Worm (Caenorhabditis elegans): Measurements from ENCODE around the gene prx-2.

Gene prx-2

DNA sequence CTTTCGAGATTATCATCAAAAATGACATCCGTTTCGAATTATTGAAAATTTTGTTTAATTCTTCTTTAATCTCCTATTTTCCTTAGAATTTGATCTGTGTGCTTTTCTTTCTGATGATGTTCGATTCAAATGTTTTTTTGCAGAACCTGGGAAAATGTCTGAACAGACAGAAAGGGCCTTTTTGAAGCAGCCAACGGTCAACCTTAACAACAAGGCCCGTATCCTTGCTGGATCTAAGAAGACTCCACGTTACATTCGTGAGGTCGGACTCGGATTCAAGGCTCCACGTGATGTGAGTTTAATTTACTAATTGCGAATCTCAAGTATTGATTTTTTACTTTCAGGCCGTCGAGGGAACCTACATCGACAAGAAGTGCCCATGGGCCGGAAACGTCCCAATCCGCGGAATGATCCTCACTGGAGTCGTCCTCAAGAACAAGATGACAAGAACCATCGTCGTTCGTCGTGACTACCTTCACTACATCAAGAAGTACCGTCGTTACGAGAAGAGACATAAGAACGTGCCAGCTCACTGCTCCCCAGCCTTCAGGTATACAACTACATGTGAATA is 41.3 kb upstream of the prx-2 start, which contains the start of gene rps-11:
rps-11 (plus strand) TSS at position 144 of the 571 bp plus-strand sequence.
- TF ChIP-seq drap-1 (GFP tag; optimal IDR thresholded peaks at IDR 0.05) (no peak), flh-1 (GFP tag; optimal IDR thresholded peaks at IDR 0.05) (no peak), mls-2 (tag; optimal IDR thresholded peaks at IDR 0.05) (no peak), sptf-1 (tag; optimal IDR thresholded peaks at IDR 0.05) (no peak), blmp-1 (tag; optimal IDR thresholded peaks at IDR 0.05) (no peak), hlh-1 (tag; optimal IDR thresholded peaks at IDR 0.05) (no peak), nhr-2 (tag; optimal IDR thresholded peaks at IDR 0.05) (no peak), nhr-237 (tag; optimal IDR thresholded peaks at IDR 0.05) (no peak), unc-62 (GFP tag; optimal IDR thresholded peaks at IDR 0.05) (no peak), ham-2 (GFP tag; optimal IDR thresholded peaks at IDR 0.05) (no peak), cnd-1 (tag; optimal IDR thresholded peaks at IDR 0.05) (no peak), ceh-43 (GFP tag; optimal IDR thresholded peaks at IDR 0.05) (no peak), sem-2 (GFP tag; optimal IDR thresholded peaks at IDR 0.05) (no peak), nhr-28 (tag; optimal IDR thresholded peaks at IDR 0.05) (no peak), lsy-2 (tag; optimal IDR thresholded peaks at IDR 0.05) (no peak), unc-120 (tag; optimal IDR thresholded peaks at IDR 0.05; ENCODE audit: poor library complexity, severe bottlenecking) (no peak), mep-1 (tag; optimal IDR thresholded peaks at IDR 0.05) (no peak), lin-32 (GFP tag; optimal IDR thresholded peaks at IDR 0.05) (no peak)

DNA sequence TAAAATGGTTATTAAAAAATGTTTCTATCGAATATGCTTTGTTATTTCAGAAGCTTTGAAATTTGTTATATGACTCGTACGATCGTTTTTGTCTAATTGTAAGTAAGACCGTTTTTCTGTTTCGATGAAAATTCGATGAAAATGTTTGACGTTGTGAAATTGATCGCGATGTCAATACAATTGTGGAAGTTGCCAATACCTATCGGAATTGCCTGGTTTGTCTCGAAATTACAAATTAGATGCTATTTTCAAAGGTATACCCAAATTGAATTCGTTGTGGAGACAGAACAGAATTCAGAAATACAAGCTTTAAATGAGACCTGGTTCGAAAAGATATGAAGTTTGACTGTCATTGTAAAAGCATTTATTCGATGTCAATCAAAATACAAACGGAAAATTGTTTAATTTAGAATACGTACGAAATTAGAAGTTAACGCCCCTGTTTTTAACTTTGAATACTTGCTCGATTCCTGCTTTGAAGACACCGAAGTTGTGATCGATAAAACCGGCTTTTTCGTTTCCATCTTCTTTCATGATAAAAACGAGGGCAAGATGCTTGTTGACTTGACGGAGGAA is 40.6 kb upstream of the prx-2 start:
- no peak for TF ChIP-seq unc-62 (GFP tag; optimal IDR thresholded peaks at IDR 0.05)
- TF ChIP-seq elt-3 (tag; optimal IDR thresholded peaks at IDR 0.05) = no peak
- no peak for TF ChIP-seq elt-1 (tag; optimal IDR thresholded peaks at IDR 0.05; ENCODE audit: borderline replicate concordance, insufficient read depth)
- no peak for TF ChIP-seq mls-2 (tag; optimal IDR thresholded peaks at IDR 0.05)
- no peak for TF ChIP-seq cnd-1 (tag; optimal IDR thresholded peaks at IDR 0.05)
- TF ChIP-seq flh-1 (GFP tag; optimal IDR thresholded peaks at IDR 0.05) = no peak
- TF ChIP-seq lsy-2 (tag; optimal IDR thresholded peaks at IDR 0.05) = no peak
- no peak for TF ChIP-seq nhr-2 (tag; optimal IDR thresholded peaks at IDR 0.05)
- no peak for TF ChIP-seq ztf-11 (tag; optimal IDR thresholded peaks at IDR 0.05)
- no peak for TF ChIP-seq tbx-8 (GFP tag; optimal IDR thresholded peaks at IDR 0.05)
- no peak for TF ChIP-seq sem-2 (GFP tag; optimal IDR thresholded peaks at IDR 0.05)
- TF ChIP-seq nhr-12 (tag; optimal IDR thresholded peaks at IDR 0.05) = no peak
- no peak for TF ChIP-seq nhr-76 (tag; optimal IDR thresholded peaks at IDR 0.05)
- no peak for TF ChIP-seq ces-1 (GFP tag; optimal IDR thresholded peaks at IDR 0.05)
- no peak for TF ChIP-seq lin-13 (tag; optimal IDR thresholded peaks at IDR 0.05)
- TF ChIP-seq sptf-1 (tag; optimal IDR thresholded peaks at IDR 0.05) = no peak
- TF ChIP-seq mep-1 (tag; optimal IDR thresholded peaks at IDR 0.05) = no peak
- no peak for TF ChIP-seq unc-39 (tag; optimal IDR thresholded peaks at IDR 0.05)
- TF ChIP-seq ham-2 (GFP tag; optimal IDR thresholded peaks at IDR 0.05) = no peak
- TF ChIP-seq ceh-83 (GFP tag; optimal IDR thresholded peaks at IDR 0.05) = no peak

DNA sequence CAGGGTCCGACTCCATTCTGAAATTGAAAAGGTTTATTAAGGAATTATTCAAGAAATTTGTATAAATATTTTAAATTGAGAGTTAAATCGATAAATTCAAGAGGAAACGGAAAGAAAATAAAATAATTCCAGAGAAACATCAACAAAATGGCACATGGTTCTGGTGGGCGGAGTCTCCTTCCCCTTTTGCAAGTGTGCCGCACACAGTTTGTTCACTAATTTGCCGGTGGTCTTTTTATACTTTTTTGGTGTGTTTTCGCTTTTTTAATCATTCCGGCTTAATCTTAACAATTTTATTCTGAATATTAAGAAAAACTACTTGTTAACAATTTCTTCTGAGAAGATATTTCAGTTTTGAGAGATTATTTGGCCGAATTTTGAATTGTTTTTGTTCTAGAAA is 39.0 kb upstream of the prx-2 start, which contains the start of the genes ragc-1 and Y24F12A.1:
ragc-1 (minus strand) TSS at position 25 of the 400 bp plus-strand sequence.
Y24F12A.1 (plus strand) TSS at position 346 of the 400 bp plus-strand sequence.
- TF ChIP-seq unc-62 (GFP tag; optimal IDR thresholded peaks at IDR 0.05) (no peak), blmp-1 (tag; optimal IDR thresholded peaks at IDR 0.05) (no peak), M03D4.4 (tag; optimal IDR thresholded peaks at IDR 0.05) (peak; percentile 57), ham-2 (GFP tag; optimal IDR thresholded peaks at IDR 0.05) (no peak), sem-2 (GFP tag; optimal IDR thresholded peaks at IDR 0.05) (peak; percentile 39), ztf-11 (tag; optimal IDR thresholded peaks at IDR 0.05) (no peak), lsy-2 (tag; optimal IDR thresholded peaks at IDR 0.05) (peak; percentile 42), cnd-1 (tag; optimal IDR thresholded peaks at IDR 0.05) (no peak), mep-1 (tag; optimal IDR thresholded peaks at IDR 0.05) (peak; percentile 75), pha-4 (tag; optimal IDR thresholded peaks at IDR 0.05) (peak; percentile 36), tbx-8 (GFP tag; optimal IDR thresholded peaks at IDR 0.05) (no peak), hlh-1 (tag; optimal IDR thresholded peaks at IDR 0.05) (peak; percentile 71), nhr-28 (tag; optimal IDR thresholded peaks at IDR 0.05) (no peak), snpc-4 (tag; optimal IDR thresholded peaks at IDR 0.05) (no peak), lin-13 (tag; optimal IDR thresholded peaks at IDR 0.05) (no peak), ceh-83 (GFP tag; optimal IDR thresholded peaks at IDR 0.05) (no peak), sptf-1 (tag; optimal IDR thresholded peaks at IDR 0.05) (peak; percentile 58), ceh-39 (tag; optimal IDR thresholded peaks at IDR 0.05) (no peak), nhr-2 (tag; optimal IDR thresholded peaks at IDR 0.05) (no peak), bed-3 (GFP tag; optimal IDR thresholded peaks at IDR 0.05) (peak; percentile 42), lin-32 (GFP tag; optimal IDR thresholded peaks at IDR 0.05) (no peak), unc-39 (tag; optimal IDR thresholded peaks at IDR 0.05) (no peak), mab-5 (tag; optimal IDR thresholded peaks at IDR 0.05) (no peak), elt-3 (tag; optimal IDR thresholded peaks at IDR 0.05) (no peak), ces-1 (GFP tag; optimal IDR thresholded peaks at IDR 0.05) (peak; percentile 40), nhr-237 (tag; optimal IDR thresholded peaks at IDR 0.05) (peak; percentile 12), mls-2 (tag; optimal IDR thresholded peaks at IDR 0.05) (no peak), elt-1 (tag; optimal IDR thresholded peaks at IDR 0.05; ENCODE audit: borderline replicate concordance, insufficient read depth) (peak; percentile 17), zip-8 (tag; optimal IDR thresholded peaks at IDR 0.05) (no peak), nhr-12 (tag; optimal IDR thresholded peaks at IDR 0.05) (no peak), ceh-43 (GFP tag; optimal IDR thresholded peaks at IDR 0.05) (peak; percentile 69), flh-1 (GFP tag; optimal IDR thresholded peaks at IDR 0.05) (peak; percentile 10), nhr-76 (tag; optimal IDR thresholded peaks at IDR 0.05) (no peak), unc-120 (tag; optimal IDR thresholded peaks at IDR 0.05; ENCODE audit: poor library complexity, severe bottlenecking) (peak; percentile 19), drap-1 (GFP tag; optimal IDR thresholded peaks at IDR 0.05) (no peak)

Measured in whole organism, mixed stage, embryonic.